Worm (Caenorhabditis elegans) whole organism, midembryonic: Measurements from ENCODE around the gene srbc-78.
"Not testable (repeated sequence)": the region's sequence is repeated elsewhere in the genome, so short reads cannot be mapped to it uniquely, and the experiment has no call there.

Experiments used
- T22C8.4 ChIP-seq: fragments of 200-800 bp; sonication (Bioruptor generic); IDR thresholded peaks from 2 replicates; pipeline ENCODE4 v1.3.6; 2022; ENCODE audit warnings: missing genetic modification characterization, missing compliant biosample characterization
- cog-1 ChIP-seq: sonication (generic microtip); optimal IDR thresholded peaks from 2 replicates; lab custom pipeline; 2016; ENCODE audit warnings: missing genetic modification characterization, missing compliant biosample characterization
- flt-1 ChIP-seq: fragments of 200-800 bp; sonication (Bioruptor generic); IDR thresholded peaks from 2 replicates; pipeline ENCODE4 v1.3.6; 2022; ENCODE audit warnings: missing genetic modification characterization, missing compliant biosample characterization
- klf-2 ChIP-seq: fragments of 200-800 bp; sonication (Bioruptor generic); conservative IDR thresholded peaks from 2 replicates; pipeline ENCODE4 v1.3.6; 2022; ENCODE audit warnings: missing genetic modification reagents, missing genetic modification characterization, missing compliant biosample characterization
- med-1 ChIP-seq: sonication (generic microtip); optimal IDR thresholded peaks from 2 replicates; lab custom pipeline; 2017; ENCODE audit warnings: missing genetic modification characterization, mild to moderate bottlenecking, missing compliant biosample characterization, antibody characterized with exemption, missing genetic modification reagents; ENCODE audit not compliant: insufficient read depth
- ref-1 ChIP-seq: fragments of 200-800 bp; sonication (Bioruptor generic); conservative IDR thresholded peaks from 2 replicates; pipeline ENCODE4 v1.3.6; 2022; ENCODE audit warnings: missing genetic modification reagents, missing genetic modification characterization, missing compliant biosample characterization
- tab-1 ChIP-seq: fragments of 200-800 bp; sonication (Bioruptor generic); IDR thresholded peaks from 2 replicates; pipeline ENCODE4 v1.3.6; 2022; ENCODE audit warnings: missing genetic modification characterization, missing compliant biosample characterization
- ztf-23 ChIP-seq: fragments of 200-800 bp; sonication (Bioruptor generic); IDR thresholded peaks from 2 replicates; pipeline ENCODE4 v1.3.6; 2022; ENCODE audit warnings: missing genetic modification reagents, missing genetic modification characterization, missing compliant biosample characterization
- ztf-29 ChIP-seq: fragments of 200-800 bp; sonication (Bioruptor generic); IDR thresholded peaks from 2 replicates; pipeline ENCODE4 v1.3.6; 2022; ENCODE audit warnings: missing genetic modification reagents, missing genetic modification characterization, missing compliant biosample characterization

The srbc-78 gene

ce11 chrV:20514483-20514882 is 25.5 kb upstream of the srbc-78 start:
- TF ChIP-seq cog-1 (tag; lab: Kevin White, UChicago) (no peak), ztf-23 (no peak), tab-1 (no peak), flt-1 (GFP tag; lab: Robert Waterston, UW) (no peak), T22C8.4 (no peak), ref-1 (GFP tag; lab: Robert Waterston, UW) (no peak), med-1 (GFP tag; lab: Kevin White, UChicago) (no peak), klf-2 (GFP tag; lab: Robert Waterston, UW) (no peak), ztf-29 (GFP tag; lab: Robert Waterston, UW) (no peak)

ce11 chrV:20513661-20514060 is 24.7 kb upstream of the srbc-78 start, which contains the start of gene Y38H6C.8:
Gene Y38H6C.8 (plus strand): TSS chrV:20513961.
- TF ChIP-seq klf-2 (GFP tag; lab: Robert Waterston, UW); flt-1 (GFP tag; lab: Robert Waterston, UW); cog-1 (tag; lab: Kevin White, UChicago): not testable (repeated sequence)

ce11 chrV:20509427-20509826 is 20.4 kb upstream of the srbc-78 start:
- TF ChIP-seq tab-1 (no peak), flt-1 (GFP tag; lab: Robert Waterston, UW) (no peak), cog-1 (tag; lab: Kevin White, UChicago) (no peak), med-1 (GFP tag; lab: Kevin White, UChicago) (no peak), klf-2 (GFP tag; lab: Robert Waterston, UW) (no peak), ztf-29 (GFP tag; lab: Robert Waterston, UW) (no peak), T22C8.4 (no peak), ztf-23 (no peak), ref-1 (GFP tag; lab: Robert Waterston, UW) (no peak)

- TF ChIP-seq T22C8.4 (no peak), klf-2 (GFP tag; lab: Robert Waterston, UW) (no peak), med-1 (GFP tag; lab: Kevin White, UChicago) (no peak), ztf-29 (GFP tag; lab: Robert Waterston, UW) (no peak), flt-1 (GFP tag; lab: Robert Waterston, UW) (no peak), ref-1 (GFP tag; lab: Robert Waterston, UW) (no peak), ztf-23 (no peak), tab-1 (no peak), cog-1 (tag; lab: Kevin White, UChicago) (no peak)
Observed at ce11 chrV:20506542-20506941, 17.5 kb upstream of the srbc-78 start.

ce11 chrV:20504997-20505396 is 16.0 kb upstream of the srbc-78 start, which contains the start of gene Y38H6C.4:
Gene Y38H6C.4 (minus strand): TSS chrV:20505097.
- no peak for TF ChIP-seq ref-1 (GFP tag; lab: Robert Waterston, UW)
- no peak for TF ChIP-seq ztf-23
- TF ChIP-seq ztf-29 (GFP tag; lab: Robert Waterston, UW), result no peak
- TF ChIP-seq cog-1 (tag; lab: Kevin White, UChicago), result no peak
- no peak for TF ChIP-seq flt-1 (GFP tag; lab: Robert Waterston, UW)
- no peak for TF ChIP-seq tab-1
- TF ChIP-seq med-1 (GFP tag; lab: Kevin White, UChicago), result no peak
- TF ChIP-seq klf-2 (GFP tag; lab: Robert Waterston, UW), result no peak
- TF ChIP-seq T22C8.4, result no peak

ce11 chrV:20500405-20500804 is 11.4 kb upstream of the srbc-78 start, which contains the start of gene dct-14:
Gene dct-14 (minus strand): TSS chrV:20500505.
- TF ChIP-seq med-1 (GFP tag; lab: Kevin White, UChicago), result no peak

ce11 chrV:20499642-20500041 is 10.6 kb upstream of the srbc-78 start:
- TF ChIP-seq med-1 (GFP tag; lab: Kevin White, UChicago), result no peak
- no peak for TF ChIP-seq ztf-23
- no peak for TF ChIP-seq tab-1
- no peak for TF ChIP-seq ref-1 (GFP tag; lab: Robert Waterston, UW)
- TF ChIP-seq flt-1 (GFP tag; lab: Robert Waterston, UW), result no peak
- TF ChIP-seq ztf-29 (GFP tag; lab: Robert Waterston, UW), result no peak
- TF ChIP-seq cog-1 (tag; lab: Kevin White, UChicago), result no peak
- no peak for TF ChIP-seq klf-2 (GFP tag; lab: Robert Waterston, UW)
- no peak for TF ChIP-seq T22C8.4

- TF ChIP-seq flt-1 (GFP tag; lab: Robert Waterston, UW) (no peak), ztf-29 (GFP tag; lab: Robert Waterston, UW) (no peak), ref-1 (GFP tag; lab: Robert Waterston, UW) (no peak), T22C8.4 (no peak), klf-2 (GFP tag; lab: Robert Waterston, UW) (no peak), ztf-23 (no peak), tab-1 (no peak), med-1 (GFP tag; lab: Kevin White, UChicago) (no peak), cog-1 (tag; lab: Kevin White, UChicago) (no peak)
Observed at ce11 chrV:20498980-20499379, 10.0 kb upstream of the srbc-78 start, which contains the start of gene dct-16. Gene dct-16 (minus strand): TSS chrV:20499057.

- TF ChIP-seq flt-1 (GFP tag; lab: Robert Waterston, UW) (no peak), ref-1 (GFP tag; lab: Robert Waterston, UW) (no peak), T22C8.4 (no peak), ztf-29 (GFP tag; lab: Robert Waterston, UW) (no peak), tab-1 (no peak), klf-2 (GFP tag; lab: Robert Waterston, UW) (no peak), ztf-23 (no peak), med-1 (GFP tag; lab: Kevin White, UChicago) (no peak), cog-1 (tag; lab: Kevin White, UChicago) (no peak)
Observed at ce11 chrV:20497537-20497936, 8.5 kb upstream of the srbc-78 start.
